Fruit fly (Drosophila melanogaster): ENCODE data around the gene Der-2.

- TF ChIP-seq fd59A (GFP tag; optimal IDR thresholded peaks at IDR 0.05): no peak
- TF ChIP-seq CG15336 (GFP tag; IDR thresholded peaks at IDR 0.05): no peak
- TF ChIP-seq CG6808 (GFP tag; optimal IDR thresholded peaks at IDR 0.05): no peak
- no peak for TF ChIP-seq cyc (GFP tag; optimal IDR thresholded peaks at IDR 0.05)
- TF ChIP-seq CG6854 (GFP tag; optimal IDR thresholded peaks at IDR 0.05): no peak
- peak; percentile 82 for TF ChIP-seq vri (GFP tag; optimal IDR thresholded peaks at IDR 0.05)
- TF ChIP-seq spab (GFP tag; optimal IDR thresholded peaks at IDR 0.05): no peak
- TF ChIP-seq CG8119 (GFP tag; IDR thresholded peaks at IDR 0.05): no peak
- no peak for TF ChIP-seq Eip75B (GFP tag; optimal IDR thresholded peaks at IDR 0.05)
- no peak for TF ChIP-seq ss (GFP tag; optimal IDR thresholded peaks at IDR 0.05)
- TF ChIP-seq CG3919 (GFP tag; optimal IDR thresholded peaks at IDR 0.05): no peak
- TF ChIP-seq Hr39 (GFP tag; optimal IDR thresholded peaks at IDR 0.05): no peak
These were observed 36.5 kb downstream of the Der-2 start for dm6 chr3R:16447448-16448045.

Data from whole organism, prepupa.